Fruit fly (Drosophila melanogaster) whole organism, embryonic: ENCODE results near the gene drongo.

Source experiments
- Adf1 ChIP-seq: fragments of 200-800 bp; sonication (Bioruptor generic); IDR thresholded peaks from 2 replicates; pipeline ENCODE4 v1.3.6; 2022; ENCODE audit warnings: missing biosample characterization, missing genetic modification characterization
- Antp ChIP-seq: fragments of 200-800 bp; sonication (Bioruptor generic); optimal IDR thresholded peaks from 3 replicates; lab custom pipeline; 2016; ENCODE audit warnings: missing biosample characterization, missing genetic modification characterization
- CG10654 ChIP-seq: fragments of 200-800 bp; sonication (Bioruptor generic); optimal IDR thresholded peaks from 2 replicates; lab custom pipeline; 2016; ENCODE audit warnings: missing biosample characterization, missing genetic modification characterization
- CG10979 ChIP-seq: fragments of 200-800 bp; sonication (Bioruptor generic); optimal IDR thresholded peaks from 2 replicates; lab custom pipeline; 2018; ENCODE audit warnings: missing biosample characterization, mild to moderate bottlenecking, missing genetic modification characterization, moderate library complexity
- CG12155 ChIP-seq: fragments of 200-800 bp; sonication (Bioruptor generic); optimal IDR thresholded peaks from 3 replicates; lab custom pipeline; 2016; ENCODE audit warnings: missing biosample characterization, missing genetic modification characterization
- CG12299 ChIP-seq: fragments of 200-800 bp; sonication (Bioruptor generic); optimal IDR thresholded peaks from 2 replicates; lab custom pipeline; 2018; ENCODE audit warnings: missing biosample characterization, mild to moderate bottlenecking, missing genetic modification characterization
- CG16813 ChIP-seq: fragments of 200-800 bp; sonication (Bioruptor generic); IDR thresholded peaks from 3 replicates; pipeline ENCODE4 v1.3.6; 2022; ENCODE audit warnings: missing biosample characterization, missing genetic modification characterization; ENCODE audit not compliant: partially characterized antibody
- CG17359 ChIP-seq: fragments of 200-800 bp; sonication (Bioruptor generic); optimal IDR thresholded peaks from 3 replicates; lab custom pipeline; 2018; ENCODE audit warnings: missing biosample characterization, mild to moderate bottlenecking, missing genetic modification characterization, moderate library complexity
- CG18011 ChIP-seq: fragments of 200-800 bp; sonication (Bioruptor generic); optimal IDR thresholded peaks from 2 replicates; lab custom pipeline; 2017; ENCODE audit warnings: missing biosample characterization, missing genetic modification characterization, mild to moderate bottlenecking, moderate library complexity, missing genotype
- CG30403 ChIP-seq: fragments of 200-800 bp; sonication (Bioruptor generic); optimal IDR thresholded peaks from 3 replicates; lab custom pipeline; 2016; ENCODE audit warnings: missing biosample characterization, missing genetic modification characterization
- CG3065 ChIP-seq: fragments of 200-800 bp; sonication (Bioruptor generic); optimal IDR thresholded peaks from 2 replicates; lab custom pipeline; 2016; ENCODE audit warnings: missing biosample characterization, missing genetic modification characterization
- CG31441 ChIP-seq: fragments of 200-800 bp; sonication (Bioruptor generic); IDR thresholded peaks from 2 replicates; pipeline ENCODE4 v1.3.6; 2022; ENCODE audit warnings: missing biosample characterization, missing genetic modification characterization
- CG33213 ChIP-seq: fragments of 200-800 bp; sonication (Bioruptor generic); optimal IDR thresholded peaks from 3 replicates; lab custom pipeline; 2016; ENCODE audit warnings: missing biosample characterization, missing genetic modification characterization
- CG34224 ChIP-seq: fragments of 200-800 bp; sonication (Bioruptor generic); IDR thresholded peaks from 3 replicates; pipeline ENCODE4 v1.3.6; 2022; ENCODE audit warnings: missing biosample characterization, missing genetic modification characterization; ENCODE audit not compliant: partially characterized antibody
- CG34422 ChIP-seq: fragments of 200-800 bp; sonication (Bioruptor generic); IDR thresholded peaks from 3 replicates; pipeline ENCODE4 v1.3.6; 2022; ENCODE audit warnings: missing biosample characterization, missing genetic modification characterization
- CG4424 ChIP-seq: fragments of 200-800 bp; sonication (Bioruptor generic); optimal IDR thresholded peaks from 3 replicates; lab custom pipeline; 2016; ENCODE audit warnings: missing biosample characterization, missing genetic modification characterization
- CG6683 ChIP-seq: fragments of 200-800 bp; sonication (Bioruptor generic); optimal IDR thresholded peaks from 2 replicates; lab custom pipeline; 2017; ENCODE audit warnings: missing biosample characterization, mild to moderate bottlenecking, missing genetic modification characterization, missing genetic modification reagents
- CG6854 ChIP-seq: fragments of 200-800 bp; sonication (Bioruptor generic); optimal IDR thresholded peaks from 3 replicates; lab custom pipeline; 2017; ENCODE audit warnings: missing biosample characterization, mild to moderate bottlenecking, missing genetic modification characterization
- CG7357 ChIP-seq: fragments of 200-800 bp; sonication (Bioruptor generic); IDR thresholded peaks from 3 replicates; pipeline ENCODE4 v1.3.6; 2022; ENCODE audit warnings: missing biosample characterization, missing genetic modification characterization
- CG7786 ChIP-seq: fragments of 200-800 bp; sonication (Bioruptor generic); optimal IDR thresholded peaks from 2 replicates; lab custom pipeline; 2016; ENCODE audit warnings: missing biosample characterization, missing genetic modification characterization
- CG8290 ChIP-seq, 3 experiments: fragments of 200-800 bp; sonication (Bioruptor generic); optimal IDR thresholded peaks; 2 replicates each; lab custom pipeline; 2016 to 2019; ENCODE audit warnings: missing biosample characterization in 3 of 3, missing genetic modification characterization in 3 of 3, mild to moderate bottlenecking in 2 of 3, moderate library complexity in 1 of 3
- CG9932 ChIP-seq: fragments of 200-800 bp; sonication (Bioruptor generic); IDR thresholded peaks from 2 replicates; pipeline ENCODE4 v1.3.6; 2022; ENCODE audit warnings: missing biosample characterization, missing genetic modification characterization
- CoRest ChIP-seq: fragments of 200-800 bp; sonication (Bioruptor generic); optimal IDR thresholded peaks from 3 replicates; lab custom pipeline; 2018; ENCODE audit warnings: missing biosample characterization, mild to moderate bottlenecking, missing genetic modification characterization, moderate library complexity
- Fer2 ChIP-seq: fragments of 200-800 bp; sonication (Bioruptor generic); optimal IDR thresholded peaks from 2 replicates; lab custom pipeline; 2018; ENCODE audit warnings: missing biosample characterization, mild to moderate bottlenecking, missing genetic modification characterization, moderate library complexity
- HLH54F ChIP-seq: fragments of 200-800 bp; sonication (Bioruptor generic); optimal IDR thresholded peaks from 3 replicates; lab custom pipeline; 2016; ENCODE audit warnings: missing biosample characterization, missing genetic modification characterization
- HLHmδ ChIP-seq: fragments of 200-800 bp; sonication (Bioruptor generic); optimal IDR thresholded peaks from 2 replicates; lab custom pipeline; 2018; ENCODE audit warnings: missing biosample characterization, mild to moderate bottlenecking, missing genetic modification characterization, moderate library complexity
- Hsf ChIP-seq: fragments of 200-800 bp; sonication (Bioruptor generic); optimal IDR thresholded peaks from 3 replicates; lab custom pipeline; 2016; ENCODE audit warnings: missing biosample characterization, missing genetic modification characterization
- Lim3 ChIP-seq: fragments of 200-800 bp; sonication (Bioruptor generic); IDR thresholded peaks from 2 replicates; pipeline ENCODE4 v1.3.6; 2022; ENCODE audit warnings: missing biosample characterization, missing genetic modification characterization
- Optix ChIP-seq: fragments of 200-800 bp; sonication (Bioruptor generic); IDR thresholded peaks from 3 replicates; pipeline ENCODE4 v1.3.6; 2022; ENCODE audit warnings: missing biosample characterization, missing genetic modification characterization
- PHDP ChIP-seq: fragments of 200-800 bp; sonication (Bioruptor generic); optimal IDR thresholded peaks from 3 replicates; lab custom pipeline; 2018; ENCODE audit warnings: missing biosample characterization, mild to moderate bottlenecking, missing genetic modification characterization, moderate library complexity
- Xbp1 ChIP-seq: fragments of 200-800 bp; sonication (Bioruptor generic); optimal IDR thresholded peaks from 3 replicates; lab custom pipeline; 2016; ENCODE audit warnings: missing biosample characterization, mild to moderate bottlenecking, missing genetic modification characterization
- bab2 ChIP-seq: fragments of 200-800 bp; sonication (Bioruptor generic); optimal IDR thresholded peaks from 2 replicates; lab custom pipeline; 2016; ENCODE audit warnings: missing biosample characterization, missing genetic modification characterization
- cad ChIP-seq: fragments of >200 bp; optimal IDR thresholded peaks from 2 replicates; lab custom pipeline; 2017; ENCODE audit warnings: missing biosample characterization, missing genetic modification characterization
- cas ChIP-seq: fragments of 200-800 bp; sonication (Bioruptor generic); IDR thresholded peaks from 2 replicates; pipeline ENCODE4 v1.3.6; 2022; ENCODE audit warnings: missing biosample characterization, missing genetic modification characterization
- corto ChIP-seq: fragments of 200-800 bp; sonication (Bioruptor generic); optimal IDR thresholded peaks from 2 replicates; lab custom pipeline; 2016; ENCODE audit warnings: missing biosample characterization, mild to moderate bottlenecking, missing genetic modification characterization, moderate library complexity
- crc ChIP-seq: fragments of 200-800 bp; sonication (Bioruptor generic); optimal IDR thresholded peaks from 2 replicates; lab custom pipeline; 2016; ENCODE audit warnings: missing biosample characterization, missing genetic modification characterization
- dysf ChIP-seq: fragments of 200-800 bp; sonication (Bioruptor generic); IDR thresholded peaks from 3 replicates; pipeline ENCODE4 v1.3.6; 2022; ENCODE audit warnings: missing biosample characterization, missing genetic modification characterization
- gem ChIP-seq: fragments of 200-800 bp; sonication (Bioruptor generic); optimal IDR thresholded peaks from 2 replicates; lab custom pipeline; 2019; ENCODE audit warnings: missing biosample characterization, mild to moderate bottlenecking, missing genetic modification characterization, moderate library complexity
- gro ChIP-seq: fragments of 200-800 bp; sonication (Bioruptor generic); optimal IDR thresholded peaks from 2 replicates; lab custom pipeline; 2016; ENCODE audit warnings: missing biosample characterization, missing genetic modification characterization
- gt ChIP-seq: fragments of 200-800 bp; sonication (Bioruptor generic); IDR thresholded peaks from 2 replicates; pipeline ENCODE4 v1.3.6; 2022; ENCODE audit warnings: missing biosample characterization, missing genetic modification characterization
- hkb ChIP-seq, 2 experiments: fragments of 200-800 bp in 1 of 2; fragments of >200 bp in 1 of 2; sonication (Bioruptor generic) in 1 of 2; IDR thresholded peaks in 1 of 2; optimal IDR thresholded peaks in 1 of 2; 2 replicates each; pipeline versions ENCODE4 v1.3.6 to Lab custom; 2017 to 2022; ENCODE audit warnings: missing biosample characterization in 1 of 2, missing genetic modification characterization in 1 of 2
- inv ChIP-seq: fragments of 200-800 bp; sonication (Bioruptor generic); IDR thresholded peaks from 2 replicates; pipeline ENCODE4 v1.3.6; 2022; ENCODE audit warnings: missing biosample characterization, missing genetic modification characterization; ENCODE audit not compliant: partially characterized antibody
- mld ChIP-seq: fragments of 200-800 bp; sonication (Bioruptor generic); IDR thresholded peaks from 3 replicates; pipeline ENCODE4 v1.3.6; 2022; ENCODE audit warnings: missing biosample characterization, missing genetic modification characterization; ENCODE audit not compliant: partially characterized antibody
- org-1 ChIP-seq: fragments of 200-800 bp; sonication (Bioruptor generic); optimal IDR thresholded peaks from 2 replicates; lab custom pipeline; 2017; ENCODE audit warnings: missing biosample characterization, missing genetic modification characterization
- pum ChIP-seq: fragments of 200-800 bp; sonication (Bioruptor generic); optimal IDR thresholded peaks from 2 replicates; lab custom pipeline; 2016; ENCODE audit warnings: missing biosample characterization, missing genetic modification characterization
- run ChIP-seq: fragments of 200-800 bp; sonication (Bioruptor generic); optimal IDR thresholded peaks from 3 replicates; lab custom pipeline; 2018; ENCODE audit warnings: missing biosample characterization, mild to moderate bottlenecking, missing genetic modification characterization
- scrt ChIP-seq: fragments of 200-800 bp; sonication (Bioruptor generic); optimal IDR thresholded peaks from 2 replicates; lab custom pipeline; 2018; ENCODE audit warnings: missing biosample characterization, mild to moderate bottlenecking, missing genetic modification characterization, moderate library complexity
- sim ChIP-seq: fragments of 200-800 bp; sonication (Bioruptor generic); IDR thresholded peaks from 2 replicates; pipeline ENCODE4 v1.3.6; 2022; ENCODE audit warnings: missing biosample characterization, missing genetic modification characterization
- stc ChIP-seq: fragments of 200-800 bp; sonication (Bioruptor generic); IDR thresholded peaks from 2 replicates; pipeline ENCODE4 v1.3.6; 2022; ENCODE audit warnings: missing biosample characterization, missing genetic modification characterization
- tgo ChIP-seq: fragments of 200-800 bp; sonication (Bioruptor generic); IDR thresholded peaks from 3 replicates; pipeline ENCODE4 v1.3.6; 2022; ENCODE audit warnings: missing biosample characterization, missing genetic modification characterization

drongo gene

dm6 chr2L:892461-892860, 41.6 kb upstream of the drongo start (continued):
- TF ChIP-seq crc (no peak), Xbp1 (GFP tag; lab: Kevin White, UChicago) (peak; percentile 10), Antp (GFP tag; lab: Kevin White, UChicago) (peak; percentile 26), cas (GFP tag; lab: Robert Waterston, UW) (no peak), CG30403 (GFP tag; lab: Kevin White, UChicago) (no peak), CG7357 (GFP tag; lab: Robert Waterston, UW) (no peak), CG17359 (tag; lab: Kevin White, UChicago) (peak; percentile 49), gt (GFP tag; lab: Robert Waterston, UW) (no peak), cad (GFP tag; lab: Kevin White, UChicago) (no peak), dysf (GFP tag; lab: Robert Waterston, UW) (0 out of 3 replicates have a peak, but pooled peaks have one; percentile 9), CG12299 (no peak), bab2 (GFP tag; lab: Kevin White, UChicago) (no peak), CoRest (tag; lab: Kevin White, UChicago) (peak; percentile 38), Optix (peak; percentile 50; the same call in 1 of the 3 replicates), CG3065 (GFP tag; lab: Kevin White, UChicago) (no peak), org-1 (GFP tag; lab: Kevin White, UChicago) (peak; percentile 16), PHDP (tag; lab: Kevin White, UChicago) (peak; percentile 30), CG31441 (0 out of 2 replicates have a peak, but pooled peaks have one; percentile 24), Fer2 (tag; lab: Kevin White, UChicago) (no peak), Lim3 (GFP tag; lab: Robert Waterston, UW) (no peak), tgo (GFP tag; lab: Robert Waterston, UW) (no peak), CG8290 (GFP tag; optimal IDR thresholded peaks at IDR 0.05; lab: Kevin White, UChicago) (no peak), CG8290 (tag; optimal IDR thresholded peaks at IDR 0.05; lab: Kevin White, UChicago) (peak in 1 of 2 experiments; percentile 75), CG34224 (GFP tag; lab: Robert Waterston, UW) (no peak), pum (peak; percentile 15), sim (GFP tag; lab: Robert Waterston, UW) (no peak), CG16813 (GFP tag; lab: Robert Waterston, UW) (0 out of 3 replicates have a peak, but pooled peaks have one; percentile 18), stc (GFP tag; lab: Robert Waterston, UW) (peak; percentile 50; the same call in 1 of the 2 replicates), gro (GFP tag; lab: Kevin White, UChicago) (peak; percentile 2), CG33213 (GFP tag; lab: Kevin White, UChicago) (no peak), scrt (GFP tag; lab: Kevin White, UChicago) (peak; percentile 47), CG7786 (GFP tag; lab: Kevin White, UChicago) (peak; percentile 6), HLHmδ (GFP tag; lab: Kevin White, UChicago) (no peak), gem (tag; lab: Kevin White, UChicago) (peak; percentile 57), CG10979 (tag; lab: Kevin White, UChicago) (peak; percentile 15), run (tag; lab: Kevin White, UChicago) (no peak), CG4424 (no peak), CG10654 (GFP tag; lab: Kevin White, UChicago) (no peak), CG18011 (GFP tag; lab: Kevin White, UChicago) (no peak), Hsf (GFP tag; lab: Kevin White, UChicago) (peak; percentile 2), CG6683 (GFP tag; lab: Kevin White, UChicago) (no peak), hkb (optimal IDR thresholded peaks at IDR 0.05; lab: Kevin White, UChicago) (no peak), hkb (GFP tag; IDR thresholded peaks at IDR 0.05; lab: Robert Waterston, UW) (peak; percentile 54), CG6854 (GFP tag; lab: Kevin White, UChicago) (no peak), corto (GFP tag; lab: Kevin White, UChicago) (no peak), mld (no peak), CG12155 (GFP tag; lab: Kevin White, UChicago) (no peak), inv (GFP tag; lab: Robert Waterston, UW) (no peak), CG34422 (0 out of 3 replicates have a peak, but pooled peaks have one; percentile 17), HLH54F (GFP tag; lab: Kevin White, UChicago) (no peak), Adf1 (GFP tag; lab: Robert Waterston, UW) (no peak), CG9932 (GFP tag; lab: Robert Waterston, UW) (no peak)
